Worm (Caenorhabditis elegans) whole organism, L4 larva: Measurements from ENCODE around the gene T05H10.4.

ENCODE experiments used
- D1046.2 ChIP-seq: fragments of 200-800 bp; sonication (Bioruptor generic); IDR thresholded peaks from 2 replicates; pipeline ENCODE4 v1.3.6; 2022; ENCODE audit warnings: missing genetic modification characterization, missing compliant biosample characterization
- F26F4.8 ChIP-seq: fragments of 200-800 bp; sonication (Bioruptor generic); conservative IDR thresholded peaks from 2 replicates; pipeline ENCODE4 v1.3.6; 2022; ENCODE audit warnings: missing genetic modification characterization, missing compliant biosample characterization
- F44E2.7 ChIP-seq: fragments of 200-800 bp; sonication (Bioruptor generic); IDR thresholded peaks from 2 replicates; pipeline ENCODE4 v2.1.2; 2022; ENCODE audit warnings: missing genetic modification characterization, missing compliant biosample characterization
- F49E8.2 ChIP-seq: sonication (generic microtip); optimal IDR thresholded peaks from 2 replicates; lab custom pipeline; 2016; ENCODE audit warnings: missing compliant biosample characterization, mild to moderate bottlenecking, missing genetic modification characterization, borderline replicate concordance
- R02D3.7 ChIP-seq: fragments of 150-350 bp; sonication (generic microtip); optimal IDR thresholded peaks from 3 replicates; lab custom pipeline; 2014; ENCODE audit warnings: missing biosample characterization, missing genetic modification characterization
- Y105C5A.15 ChIP-seq: fragments of 200-800 bp; sonication (Bioruptor generic); IDR thresholded peaks from 2 replicates; pipeline ENCODE4 v1.3.6; 2022; ENCODE audit warnings: missing genetic modification characterization, missing compliant biosample characterization
- Y48G9A.11 ChIP-seq: fragments of 200-800 bp; sonication (Bioruptor generic); IDR thresholded peaks from 2 replicates; pipeline ENCODE4 v1.3.6; 2022; ENCODE audit warnings: missing genetic modification reagents, missing genetic modification characterization, missing compliant biosample characterization
- Y75B8A.6 ChIP-seq: fragments of 200-800 bp; sonication (Bioruptor generic); IDR thresholded peaks from 2 replicates; pipeline ENCODE4 v1.3.6; 2022; ENCODE audit warnings: missing genetic modification reagents, missing genetic modification characterization, missing compliant biosample characterization
- ZK546.5 ChIP-seq, 2 experiments: sonication (generic microtip); optimal IDR thresholded peaks; 2 replicates each; lab custom pipeline; 2017; ENCODE audit warnings: missing biosample characterization in 2 of 2, missing genetic modification characterization in 2 of 2
- aha-1 ChIP-seq: fragments of 150-350 bp; peaks from one replicate; lab custom pipeline; 2014; ENCODE audit warnings: missing biosample characterization, missing genetic modification characterization
- arid-1 ChIP-seq: fragments of 200-800 bp; sonication (Bioruptor generic); conservative IDR thresholded peaks from 2 replicates; pipeline ENCODE4 v1.3.6; 2022; ENCODE audit warnings: missing genetic modification reagents, missing genetic modification characterization, missing compliant biosample characterization
- attf-4 ChIP-seq: sonication (generic microtip); optimal IDR thresholded peaks from 3 replicates; lab custom pipeline; 2017; ENCODE audit warnings: missing biosample characterization, missing genetic modification characterization
- ceh-28 ChIP-seq: fragments of 150-350 bp; optimal IDR thresholded peaks from 2 replicates; lab custom pipeline; 2014; ENCODE audit warnings: missing biosample characterization, missing genetic modification reagents, missing genetic modification characterization
- ceh-44 ChIP-seq: fragments of 200-800 bp; sonication (Bioruptor generic); IDR thresholded peaks from 2 replicates; pipeline ENCODE4 v1.3.6; 2022; ENCODE audit warnings: missing genetic modification reagents, missing genetic modification characterization, missing compliant biosample characterization
- ceh-82 ChIP-seq: sonication (generic microtip); optimal IDR thresholded peaks from 2 replicates; lab custom pipeline; 2017; ENCODE audit warnings: missing biosample characterization, missing genetic modification characterization
- daf-19 ChIP-seq: fragments of 200-800 bp; sonication (Bioruptor generic); conservative IDR thresholded peaks from 2 replicates; pipeline ENCODE4 v1.3.6; 2022; ENCODE audit warnings: missing genetic modification characterization, missing compliant biosample characterization
- daf-8 ChIP-seq: fragments of 200-800 bp; sonication (Bioruptor generic); IDR thresholded peaks from 2 replicates; pipeline ENCODE4 v1.3.6; 2022; ENCODE audit warnings: missing genetic modification characterization, missing compliant biosample characterization
- dmd-8 ChIP-seq: fragments of 200-800 bp; sonication (Bioruptor generic); IDR thresholded peaks from 2 replicates; pipeline ENCODE4 v1.3.6; 2022; ENCODE audit warnings: missing genetic modification characterization, missing compliant biosample characterization
- dpl-1 ChIP-seq: fragments of 150-350 bp; optimal IDR thresholded peaks from 2 replicates; lab custom pipeline; 2014; ENCODE audit warnings: missing biosample characterization, missing genetic modification reagents, missing genetic modification characterization
- duxl-1 ChIP-seq: sonication (generic microtip); optimal IDR thresholded peaks from 2 replicates; lab custom pipeline; 2016; ENCODE audit warnings: mild to moderate bottlenecking, missing genetic modification characterization, moderate library complexity, missing compliant biosample characterization; ENCODE audit not compliant: poor library complexity
- dve-1 ChIP-seq: sonication (generic microtip); optimal IDR thresholded peaks from 2 replicates; lab custom pipeline; 2017; ENCODE audit warnings: antibody characterized with exemption, mild to moderate bottlenecking, missing genetic modification characterization, missing compliant biosample characterization; ENCODE audit not compliant: insufficient read depth
- hif-1 ChIP-seq, 2 experiments: sonication (generic microtip); optimal IDR thresholded peaks; 2 replicates each; lab custom pipeline; 2016 to 2017; ENCODE audit warnings: missing compliant biosample characterization in 2 of 2, missing genetic modification characterization in 2 of 2, missing genetic modification reagents in 2 of 2, missing genotype in 2 of 2, mild to moderate bottlenecking in 1 of 2
- hlh-11 ChIP-seq: fragments of 200-800 bp; sonication (Bioruptor generic); optimal IDR thresholded peaks from 2 replicates; lab custom pipeline; 2018; ENCODE audit warnings: mild to moderate bottlenecking, missing genetic modification characterization, missing compliant biosample characterization
- hlh-30 ChIP-seq: sonication (generic microtip); optimal IDR thresholded peaks from 2 replicates; lab custom pipeline; 2017; ENCODE audit warnings: antibody characterized with exemption, mild to moderate bottlenecking, missing genetic modification characterization, missing compliant biosample characterization; ENCODE audit not compliant: insufficient read depth
- hmg-1.1 ChIP-seq: fragments of 200-800 bp; sonication (Bioruptor generic); IDR thresholded peaks from 2 replicates; pipeline ENCODE4 v1.3.6; 2022; ENCODE audit warnings: missing genetic modification reagents, missing genetic modification characterization, missing compliant biosample characterization
- lim-7 ChIP-seq: fragments of 200-800 bp; sonication (Bioruptor generic); IDR thresholded peaks from 2 replicates; pipeline ENCODE4 v1.3.6; 2022; ENCODE audit warnings: missing genetic modification characterization, missing compliant biosample characterization
- lin-1 ChIP-seq: fragments of 200-800 bp; sonication (Bioruptor generic); IDR thresholded peaks from 2 replicates; pipeline ENCODE4 v1.3.6; 2022; ENCODE audit warnings: missing genetic modification reagents, missing genetic modification characterization, missing compliant biosample characterization
- lin-13 ChIP-seq: fragments of 150-350 bp; optimal IDR thresholded peaks from 2 replicates; lab custom pipeline; 2014; ENCODE audit warnings: missing biosample characterization, missing genetic modification reagents, missing genetic modification characterization
- lin-15B ChIP-seq: fragments of 150-350 bp; sonication (generic microtip); optimal IDR thresholded peaks from 3 replicates; lab custom pipeline; 2014; ENCODE audit warnings: missing biosample characterization, missing genetic modification characterization
- lsy-2 ChIP-seq, 2 experiments: fragments of 150-350 bp in 1 of 2; sonication (generic microtip) in 1 of 2; optimal IDR thresholded peaks; 2 replicates each; lab custom pipeline; 2014 to 2017; ENCODE audit warnings: missing biosample characterization in 2 of 2, missing genetic modification characterization in 2 of 2
- madf-5 ChIP-seq, 2 experiments: fragments of 200-800 bp; sonication (Bioruptor generic); IDR thresholded peaks; 2 replicates each; pipeline ENCODE4 v1.3.6; 2022; ENCODE audit warnings: missing compliant biosample characterization in 2 of 2, missing genetic modification characterization in 2 of 2
- mdl-1 ChIP-seq, 2 experiments: fragments of 150-350 bp in 1 of 2; sonication (generic microtip) in 1 of 2; optimal IDR thresholded peaks; 2 replicates each; lab custom pipeline; 2014 to 2017; ENCODE audit warnings: missing biosample characterization in 2 of 2, missing genetic modification characterization in 2 of 2
- nhr-11 ChIP-seq: fragments of 150-350 bp; optimal IDR thresholded peaks from 2 replicates; lab custom pipeline; 2014; ENCODE audit warnings: missing biosample characterization, missing genetic modification characterization
- nhr-111 ChIP-seq: fragments of 200-800 bp; sonication (Bioruptor generic); optimal IDR thresholded peaks from 2 replicates; lab custom pipeline; 2018; ENCODE audit warnings: mild to moderate bottlenecking, missing genetic modification characterization, missing compliant biosample characterization
- nhr-25 ChIP-seq: sonication (generic microtip); optimal IDR thresholded peaks from 2 replicates; lab custom pipeline; 2017; ENCODE audit warnings: missing genetic modification characterization, mild to moderate bottlenecking, missing compliant biosample characterization, antibody characterized with exemption, moderate library complexity, borderline replicate concordance; ENCODE audit not compliant: insufficient read depth
- nhr-48 ChIP-seq: sonication (generic microtip); optimal IDR thresholded peaks from 2 replicates; lab custom pipeline; 2016; ENCODE audit warnings: mild to moderate bottlenecking, missing genetic modification characterization, missing compliant biosample characterization
- nhr-6 ChIP-seq: fragments of 150-350 bp; optimal IDR thresholded peaks from 2 replicates; lab custom pipeline; 2014; ENCODE audit warnings: missing biosample characterization, missing genetic modification characterization
- saeg-2 ChIP-seq: fragments of 200-800 bp; sonication (Bioruptor generic); IDR thresholded peaks from 2 replicates; pipeline ENCODE4 v1.3.6; 2022; ENCODE audit warnings: missing genetic modification reagents, missing genetic modification characterization, missing compliant biosample characterization
- sdz-12 ChIP-seq: fragments of 200-800 bp; sonication (Bioruptor generic); optimal IDR thresholded peaks from 2 replicates; lab custom pipeline; 2018; ENCODE audit warnings: mild to moderate bottlenecking, missing genetic modification characterization, missing compliant biosample characterization
- snpc-1.2 ChIP-seq: fragments of 200-800 bp; sonication (Bioruptor generic); IDR thresholded peaks from 2 replicates; pipeline ENCODE4 v1.3.6; 2022; ENCODE audit warnings: missing genetic modification reagents, missing genetic modification characterization, missing compliant biosample characterization
- snpc-4 ChIP-seq: fragments of 150-350 bp; optimal IDR thresholded peaks from 2 replicates; lab custom pipeline; 2014; ENCODE audit warnings: missing biosample characterization, missing genetic modification characterization
- spr-1 ChIP-seq: sonication (generic microtip); optimal IDR thresholded peaks from 2 replicates; lab custom pipeline; 2016; ENCODE audit warnings: mild to moderate bottlenecking, missing genetic modification characterization, missing compliant biosample characterization
- spr-3 ChIP-seq: fragments of 200-800 bp; sonication (Bioruptor generic); optimal IDR thresholded peaks from 2 replicates; lab custom pipeline; 2018; ENCODE audit warnings: mild to moderate bottlenecking, missing genetic modification characterization, missing compliant biosample characterization
- unc-130 ChIP-seq: sonication (generic microtip); optimal IDR thresholded peaks from 2 replicates; lab custom pipeline; 2016; ENCODE audit warnings: missing genetic modification reagents, missing genetic modification characterization, missing compliant biosample characterization
- unc-39 ChIP-seq: sonication (generic microtip); optimal IDR thresholded peaks from 2 replicates; lab custom pipeline; 2017; ENCODE audit warnings: missing biosample characterization, missing genetic modification characterization
- unc-62 ChIP-seq, 3 experiments: fragments of 150-350 bp in 1 of 3; sonication (generic microtip); optimal IDR thresholded peaks in 2 of 3; peaks in 1 of 3; 1 replicate in 1 of 3; 2 replicates in 2 of 3; lab custom pipeline; 2014 to 2017; ENCODE audit warnings: missing biosample characterization in 3 of 3, missing genetic modification characterization in 3 of 3, missing genetic modification reagents in 3 of 3, missing genotype in 1 of 3
- zfp-2 ChIP-seq: sonication (generic microtip); optimal IDR thresholded peaks from 2 replicates; lab custom pipeline; 2016; ENCODE audit warnings: mild to moderate bottlenecking, missing genetic modification characterization, missing compliant biosample characterization
- zip-11 ChIP-seq: fragments of 200-800 bp; sonication (Bioruptor generic); IDR thresholded peaks from 2 replicates; pipeline ENCODE4 v1.3.6; 2022; ENCODE audit warnings: missing genetic modification characterization, missing compliant biosample characterization
- ztf-11 ChIP-seq: fragments of 150-350 bp; optimal IDR thresholded peaks from 2 replicates; lab custom pipeline; 2014; ENCODE audit warnings: missing biosample characterization, missing genetic modification characterization

Gene T05H10.4

ce11 chrII:8062334-8062791 lies 9.4 kb downstream of the T05H10.4 start, which contains the start of gene ufd-2 (continued):
- peak; percentile 70 for TF ChIP-seq nhr-11 (tag; lab: Kevin White, UChicago)
- no peak for TF ChIP-seq R02D3.7 (tag; lab: Kevin White, UChicago)
- peak; percentile 10 to 76 for TF ChIP-seq lsy-2 (tag; optimal IDR thresholded peaks at IDR 0.05; lab: Kevin White, UChicago)
- no peak for TF ChIP-seq hmg-1.1 (GFP tag; lab: Robert Waterston, UW)
- TF ChIP-seq nhr-6 (tag; lab: Kevin White, UChicago) = peak; percentile 26
- no peak for TF ChIP-seq arid-1
- TF ChIP-seq unc-39 (tag; lab: Kevin White, UChicago) = no peak
- peak in 1 of 2 experiments; percentile 85 for TF ChIP-seq unc-62 (GFP tag; optimal IDR thresholded peaks at IDR 0.05 in 1 of 2; lab: Kevin White, UChicago)
- no peak for TF ChIP-seq unc-62 (tag; optimal IDR thresholded peaks at IDR 0.05; lab: Kevin White, UChicago)
- no peak for TF ChIP-seq ZK546.5 (tag; optimal IDR thresholded peaks at IDR 0.05; lab: Kevin White, UChicago)
- TF ChIP-seq unc-130 (GFP tag; lab: Kevin White, UChicago) = peak; percentile 77
- no peak for TF ChIP-seq attf-4 (tag; lab: Kevin White, UChicago)
- no peak for TF ChIP-seq zip-11 (GFP tag; lab: Robert Waterston, UW)
- no peak for TF ChIP-seq madf-5 (GFP tag; IDR thresholded peaks at IDR 0.05; lab: Robert Waterston, UW)
- TF ChIP-seq nhr-48 (tag; lab: Kevin White, UChicago) = no peak
- no peak for TF ChIP-seq daf-19 (GFP tag; lab: Robert Waterston, UW)
- TF ChIP-seq F49E8.2 (tag; lab: Kevin White, UChicago) = no peak
- TF ChIP-seq nhr-25 = peak; percentile 31
- no peak for TF ChIP-seq Y75B8A.6 (GFP tag; lab: Robert Waterston, UW)
- TF ChIP-seq duxl-1 (tag; lab: Kevin White, UChicago) = no peak
- no peak for TF ChIP-seq F44E2.7 (GFP tag; lab: Robert Waterston, UW)
- TF ChIP-seq spr-3 (GFP tag; lab: Kevin White, UChicago) = no peak
- TF ChIP-seq ceh-28 (tag; lab: Kevin White, UChicago) = no peak
- no peak for TF ChIP-seq F26F4.8 (GFP tag; lab: Robert Waterston, UW)
- TF ChIP-seq snpc-4 (tag; lab: Kevin White, UChicago) = no peak
- no peak for TF ChIP-seq lin-1 (GFP tag; lab: Robert Waterston, UW)
- TF ChIP-seq Y48G9A.11 = no peak
- TF ChIP-seq hlh-11 (tag; lab: Kevin White, UChicago) = peak; percentile 47
- peak; percentile 2 for TF ChIP-seq aha-1 (tag; lab: Kevin White, UChicago)
- peak; percentile 24 for TF ChIP-seq hlh-30
- TF ChIP-seq snpc-1.2 (GFP tag; lab: Robert Waterston, UW) = no peak
- TF ChIP-seq Y105C5A.15 (GFP tag; lab: Robert Waterston, UW) = no peak
- TF ChIP-seq hif-1 (tag; optimal IDR thresholded peaks at IDR 0.05; lab: Kevin White, UChicago) = no peak
- TF ChIP-seq ztf-11 (tag; lab: Kevin White, UChicago) = no peak
- peak; percentile 80 for TF ChIP-seq lin-13 (GFP tag; lab: Kevin White, UChicago)
- peak; percentile 57 for TF ChIP-seq dpl-1 (GFP tag; lab: Kevin White, UChicago)
- no peak for TF ChIP-seq lin-15B (tag; lab: Kevin White, UChicago)
- no peak for TF ChIP-seq spr-1 (tag; lab: Kevin White, UChicago)

- TF ChIP-seq duxl-1 (tag; lab: Kevin White, UChicago) = no peak
- TF ChIP-seq sdz-12 (GFP tag; lab: Kevin White, UChicago) = no peak
- TF ChIP-seq madf-5 (GFP tag; IDR thresholded peaks at IDR 0.05; lab: Robert Waterston, UW) = no peak
- no peak for TF ChIP-seq lim-7
- no peak for TF ChIP-seq zfp-2
- no peak for TF ChIP-seq D1046.2 (GFP tag; lab: Robert Waterston, UW)
- no peak for TF ChIP-seq dve-1
- TF ChIP-seq spr-1 (tag; lab: Kevin White, UChicago) = no peak
- no peak for TF ChIP-seq saeg-2 (GFP tag; lab: Robert Waterston, UW)
- TF ChIP-seq dmd-8 (GFP tag; lab: Robert Waterston, UW) = no peak
- no peak for TF ChIP-seq nhr-111 (GFP tag; lab: Kevin White, UChicago)
- TF ChIP-seq snpc-1.2 (GFP tag; lab: Robert Waterston, UW) = no peak
- TF ChIP-seq ceh-82 = no peak
- TF ChIP-seq ceh-44 (GFP tag; lab: Robert Waterston, UW) = no peak
- TF ChIP-seq lin-1 (GFP tag; lab: Robert Waterston, UW) = no peak
- TF ChIP-seq daf-8 (GFP tag; lab: Robert Waterston, UW) = no peak
- TF ChIP-seq mdl-1 (tag; optimal IDR thresholded peaks at IDR 0.05; lab: Kevin White, UChicago) = no peak
- TF ChIP-seq, all 104 proteins: peak for 0
Measured at ce11 chrII:8065985-8066384, 13.0 kb downstream of the T05H10.4 start, which contains the start of gene pdha-1. Gene pdha-1, plus strand, starts transcription at chrII:8066285.
